Worm (Caenorhabditis elegans): ENCODE measurements around the gene T02G5.3.

ce11 chrII:7148099-7148498 lies 54.9 kb downstream of the T02G5.3 start, which contains the start of gene T07F8.1:
- no peak for TF ChIP-seq lsy-2 (tag; optimal IDR thresholded peaks at IDR 0.05)
- no peak for TF ChIP-seq ceh-39 (tag; optimal IDR thresholded peaks at IDR 0.05)
- TF ChIP-seq nhr-76 (tag; optimal IDR thresholded peaks at IDR 0.05) = no peak
- TF ChIP-seq nhr-28 (tag; optimal IDR thresholded peaks at IDR 0.05) = no peak
- TF ChIP-seq mls-2 (tag; optimal IDR thresholded peaks at IDR 0.05) = no peak

Data from whole organism, mixed stage, embryonic.